Worm (Caenorhabditis elegans): ENCODE data around the gene C27H5.2.

C27H5.2 gene

ce11 chrII:7111012-7111656 lies 44.2 kb upstream of the C27H5.2 start:
- TF ChIP-seq cebp-1 (GFP tag; IDR thresholded peaks at IDR 0.05) (no peak), cebp-1 (tag; optimal IDR thresholded peaks at IDR 0.05) (no peak), lin-54 (GFP tag; optimal IDR thresholded peaks at IDR 0.05) (no peak), F10E7.11 (tag; optimal IDR thresholded peaks at IDR 0.05) (peak; percentile 21), F57C9.4 (tag; optimal IDR thresholded peaks at IDR 0.05) (no peak), xnd-1 (tag; optimal IDR thresholded peaks at IDR 0.05) (no peak), rpc-1 (optimal IDR thresholded peaks at IDR 0.05) (no peak), rpc-1 (tag; optimal IDR thresholded peaks at IDR 0.05) (no peak), mxl-1 (tag; optimal IDR thresholded peaks at IDR 0.05) (no peak), akir-1 (GFP tag; optimal IDR thresholded peaks at IDR 0.05) (no peak)

ce11 chrII:7111657-7112049 lies 43.7 kb upstream of the C27H5.2 start, which contains the start of gene F10E7.5:
Gene F10E7.5, plus strand, starts transcription at chrII:7111978.
- TF ChIP-seq dox-1 (GFP tag; IDR thresholded peaks at IDR 0.05) (no peak), ceh-79 (tag; optimal IDR thresholded peaks at IDR 0.05) (no peak), ztf-25 (GFP tag; IDR thresholded peaks at IDR 0.05) (no peak), F55B11.4 (tag; optimal IDR thresholded peaks at IDR 0.05; ENCODE audit: borderline replicate concordance, insufficient read depth) (no peak), lin-40 (tag; optimal IDR thresholded peaks at IDR 0.05) (no peak), madf-8 (GFP tag; conservative IDR thresholded peaks at IDR 0.05) (no peak), pha-4 (tag; optimal IDR thresholded peaks at IDR 0.05) (no peak), lin-35 (GFP tag; optimal IDR thresholded peaks at IDR 0.05) (peak in 1 of 3 experiments; percentile 50), F52B5.7 (tag; optimal IDR thresholded peaks at IDR 0.05) (no peak), B0035.1 (tag; optimal IDR thresholded peaks at IDR 0.05) (no peak), dpff-1 (tag; optimal IDR thresholded peaks at IDR 0.05) (no peak), F10E7.11 (tag; optimal IDR thresholded peaks at IDR 0.05) (no peak), lsl-1 (GFP tag; optimal IDR thresholded peaks at IDR 0.05) (peak; percentile 74), ceh-27 (GFP tag; optimal IDR thresholded peaks at IDR 0.05) (no peak), Y53F4B.3 (GFP tag; IDR thresholded peaks at IDR 0.05) (no peak), madf-10 (tag; optimal IDR thresholded peaks at IDR 0.05) (no peak), F23B12.7 (tag; optimal IDR thresholded peaks at IDR 0.05; ENCODE audit: insufficient read depth) (peak; percentile 23), C17E4.6 (GFP tag; IDR thresholded peaks at IDR 0.05) (no peak), him-1 (tag; optimal IDR thresholded peaks at IDR 0.05) (peak; percentile 23), repo-1 (tag; optimal IDR thresholded peaks at IDR 0.05) (no peak), attf-3 (GFP tag; conservative IDR thresholded peaks at IDR 0.05) (peak; percentile 65), nfyb-1 (GFP tag; IDR thresholded peaks at IDR 0.05) (no peak), T26A5.8 (tag; optimal IDR thresholded peaks at IDR 0.05) (no peak), F39B2.1 (GFP tag; IDR thresholded peaks at IDR 0.05) (no peak)

ce11 chrII:7112780-7113179 lies 42.6 kb upstream of the C27H5.2 start, which contains the start of gene F10E7.6:
Gene F10E7.6, plus strand, starts transcription at chrII:7113080.
- TF ChIP-seq lag-1 (GFP tag; IDR thresholded peaks at IDR 0.05) (no peak), die-1 (tag; optimal IDR thresholded peaks at IDR 0.05) (no peak), rpc-1 (optimal IDR thresholded peaks at IDR 0.05) (no peak), rpc-1 (tag; optimal IDR thresholded peaks at IDR 0.05) (no peak), athp-1 (tag; optimal IDR thresholded peaks at IDR 0.05) (no peak), egl-44 (GFP tag; IDR thresholded peaks at IDR 0.05) (no peak), T26A5.8 (tag; optimal IDR thresholded peaks at IDR 0.05) (no peak), unc-130 (GFP tag; optimal IDR thresholded peaks at IDR 0.05) (no peak), F49E8.2 (tag; optimal IDR thresholded peaks at IDR 0.05; ENCODE audit: insufficient read depth) (no peak), pha-4 (tag; optimal IDR thresholded peaks at IDR 0.05) (no peak), lin-35 (GFP tag; optimal IDR thresholded peaks at IDR 0.05) (no peak), dpl-1 (GFP tag; optimal IDR thresholded peaks at IDR 0.05) (no peak), let-607 (tag; optimal IDR thresholded peaks at IDR 0.05) (no peak), B0035.1 (tag; optimal IDR thresholded peaks at IDR 0.05) (no peak), Y79H2A.3 (GFP tag; conservative IDR thresholded peaks at IDR 0.05) (no peak)

All from whole organism, young adult.